Worm (Caenorhabditis elegans) whole organism, mixed stage, embryonic: Measurements from ENCODE around the gene B0393.9.

Source experiments
- M03D4.4 ChIP-seq: sonication (generic microtip); optimal IDR thresholded peaks from 2 replicates; lab custom pipeline; 2017; ENCODE audit warnings: mild to moderate bottlenecking, missing genetic modification characterization, missing compliant biosample characterization
- bed-3 ChIP-seq: fragments of 200-800 bp; sonication (Bioruptor generic); optimal IDR thresholded peaks from 3 replicates; lab custom pipeline; 2018; ENCODE audit warnings: mild to moderate bottlenecking, missing genetic modification characterization, moderate library complexity, missing compliant biosample characterization
- blmp-1 ChIP-seq: fragments of 150-350 bp; optimal IDR thresholded peaks from 2 replicates; lab custom pipeline; 2014; ENCODE audit warnings: missing biosample characterization, missing genetic modification characterization
- ceh-39 ChIP-seq: fragments of 150-350 bp; optimal IDR thresholded peaks from 2 replicates; lab custom pipeline; 2014; ENCODE audit warnings: missing biosample characterization, missing genetic modification characterization
- ceh-43 ChIP-seq: fragments of 200-800 bp; sonication (Bioruptor generic); optimal IDR thresholded peaks from 2 replicates; lab custom pipeline; 2018; ENCODE audit warnings: mild to moderate bottlenecking, missing genetic modification characterization, moderate library complexity, missing compliant biosample characterization
- ceh-83 ChIP-seq: fragments of 200-800 bp; sonication (Bioruptor generic); optimal IDR thresholded peaks from 2 replicates; lab custom pipeline; 2018; ENCODE audit warnings: mild to moderate bottlenecking, missing genetic modification characterization, missing compliant biosample characterization
- ces-1 ChIP-seq: fragments of 150-350 bp; optimal IDR thresholded peaks from 2 replicates; lab custom pipeline; 2014; ENCODE audit warnings: missing biosample characterization, missing genetic modification reagents, missing genetic modification characterization
- cnd-1 ChIP-seq: fragments of 200-800 bp; sonication (Bioruptor generic); optimal IDR thresholded peaks from 2 replicates; lab custom pipeline; 2018; ENCODE audit warnings: mild to moderate bottlenecking, missing genetic modification characterization, missing compliant biosample characterization
- drap-1 ChIP-seq: fragments of 200-800 bp; sonication (Bioruptor generic); optimal IDR thresholded peaks from 3 replicates; lab custom pipeline; 2018; ENCODE audit warnings: mild to moderate bottlenecking, missing genetic modification characterization, missing compliant biosample characterization
- elt-1 ChIP-seq: sonication (generic microtip); optimal IDR thresholded peaks from 2 replicates; lab custom pipeline; 2017; ENCODE audit warnings: missing genetic modification characterization, mild to moderate bottlenecking, missing compliant biosample characterization, antibody characterized with exemption, moderate library complexity, borderline replicate concordance; ENCODE audit not compliant: insufficient read depth
- elt-3 ChIP-seq: fragments of 150-350 bp; optimal IDR thresholded peaks from 2 replicates; lab custom pipeline; 2014; ENCODE audit warnings: missing biosample characterization, missing genetic modification characterization
- flh-1 ChIP-seq: fragments of 200-800 bp; sonication (Bioruptor generic); optimal IDR thresholded peaks from 2 replicates; lab custom pipeline; 2018; ENCODE audit warnings: mild to moderate bottlenecking, missing genetic modification characterization, moderate library complexity, missing compliant biosample characterization
- ham-2 ChIP-seq: fragments of 200-800 bp; sonication (Bioruptor generic); optimal IDR thresholded peaks from 2 replicates; lab custom pipeline; 2018; ENCODE audit warnings: mild to moderate bottlenecking, missing genetic modification characterization, missing compliant biosample characterization
- hlh-1 ChIP-seq: fragments of 150-350 bp; optimal IDR thresholded peaks from 2 replicates; lab custom pipeline; 2014; ENCODE audit warnings: missing biosample characterization, missing genetic modification reagents, missing genetic modification characterization
- lin-13 ChIP-seq: fragments of 150-350 bp; optimal IDR thresholded peaks from 2 replicates; lab custom pipeline; 2014; ENCODE audit warnings: missing biosample characterization, missing genetic modification characterization
- lin-32 ChIP-seq: fragments of 200-800 bp; sonication (Bioruptor generic); optimal IDR thresholded peaks from 2 replicates; lab custom pipeline; 2018; ENCODE audit warnings: mild to moderate bottlenecking, missing genetic modification characterization, missing compliant biosample characterization
- lsy-2 ChIP-seq: fragments of 150-350 bp; optimal IDR thresholded peaks from 2 replicates; lab custom pipeline; 2014; ENCODE audit warnings: missing biosample characterization, missing genetic modification characterization
- mab-5 ChIP-seq: fragments of 150-350 bp; optimal IDR thresholded peaks from 2 replicates; lab custom pipeline; 2014; ENCODE audit warnings: missing biosample characterization, missing genetic modification characterization
- mep-1 ChIP-seq: fragments of 150-350 bp; optimal IDR thresholded peaks from 2 replicates; lab custom pipeline; 2017; ENCODE audit warnings: missing biosample characterization, missing genetic modification reagents, missing genetic modification characterization, inconsistent platforms
- mls-2 ChIP-seq: sonication (generic microtip); optimal IDR thresholded peaks from 2 replicates; lab custom pipeline; 2016; ENCODE audit warnings: mild to moderate bottlenecking, missing genetic modification characterization, moderate library complexity, missing compliant biosample characterization
- nhr-12 ChIP-seq: fragments of 150-350 bp; optimal IDR thresholded peaks from 2 replicates; lab custom pipeline; 2014; ENCODE audit warnings: missing biosample characterization, missing genetic modification characterization
- nhr-2 ChIP-seq: fragments of 150-350 bp; optimal IDR thresholded peaks from 2 replicates; lab custom pipeline; 2014; ENCODE audit warnings: missing biosample characterization, missing genetic modification characterization
- nhr-237 ChIP-seq: fragments of 150-350 bp; optimal IDR thresholded peaks from 2 replicates; lab custom pipeline; 2014; ENCODE audit warnings: missing biosample characterization, missing genetic modification characterization
- nhr-28 ChIP-seq: fragments of 150-350 bp; optimal IDR thresholded peaks from 2 replicates; lab custom pipeline; 2014; ENCODE audit warnings: missing biosample characterization, missing genetic modification characterization
- nhr-76 ChIP-seq: sonication (generic microtip); optimal IDR thresholded peaks from 2 replicates; lab custom pipeline; 2017; ENCODE audit warnings: missing biosample characterization, missing genetic modification characterization
- pha-4 ChIP-seq: fragments of 150-350 bp; optimal IDR thresholded peaks from 2 replicates; lab custom pipeline; 2018; ENCODE audit warnings: missing biosample characterization, missing genetic modification reagents, missing genetic modification characterization
- sem-2 ChIP-seq: fragments of 200-800 bp; sonication (Bioruptor generic); optimal IDR thresholded peaks from 2 replicates; lab custom pipeline; 2018; ENCODE audit warnings: mild to moderate bottlenecking, missing genetic modification characterization, missing compliant biosample characterization
- snpc-4 ChIP-seq: fragments of 150-350 bp; optimal IDR thresholded peaks from 2 replicates; lab custom pipeline; 2014; ENCODE audit warnings: missing biosample characterization, missing genetic modification characterization
- sptf-1 ChIP-seq: sonication (generic microtip); optimal IDR thresholded peaks from 2 replicates; lab custom pipeline; 2017; ENCODE audit warnings: mild to moderate bottlenecking, missing genetic modification characterization, moderate library complexity, missing compliant biosample characterization
- tbx-8 ChIP-seq: fragments of 200-800 bp; sonication (Bioruptor generic); optimal IDR thresholded peaks from 2 replicates; lab custom pipeline; 2018; ENCODE audit warnings: mild to moderate bottlenecking, missing genetic modification characterization, moderate library complexity, missing compliant biosample characterization
- unc-120 ChIP-seq: sonication (generic microtip); optimal IDR thresholded peaks from 2 replicates; lab custom pipeline; 2017; ENCODE audit warnings: missing genetic modification characterization, missing compliant biosample characterization; ENCODE audit not compliant: poor library complexity, severe bottlenecking
- unc-39 ChIP-seq: fragments of 150-350 bp; optimal IDR thresholded peaks from 2 replicates; lab custom pipeline; 2014; ENCODE audit warnings: missing biosample characterization, missing genetic modification characterization
- unc-62 ChIP-seq: fragments of 150-350 bp; optimal IDR thresholded peaks from 2 replicates; lab custom pipeline; 2014; ENCODE audit warnings: missing biosample characterization, missing genetic modification reagents, missing genetic modification characterization
- zip-8 ChIP-seq: fragments of 150-350 bp; optimal IDR thresholded peaks from 2 replicates; lab custom pipeline; 2014; ENCODE audit warnings: missing biosample characterization, missing genetic modification characterization
- ztf-11 ChIP-seq: fragments of 150-350 bp; optimal IDR thresholded peaks from 2 replicates; lab custom pipeline; 2014; ENCODE audit warnings: missing biosample characterization, missing genetic modification characterization

Gene B0393.9

DNA sequence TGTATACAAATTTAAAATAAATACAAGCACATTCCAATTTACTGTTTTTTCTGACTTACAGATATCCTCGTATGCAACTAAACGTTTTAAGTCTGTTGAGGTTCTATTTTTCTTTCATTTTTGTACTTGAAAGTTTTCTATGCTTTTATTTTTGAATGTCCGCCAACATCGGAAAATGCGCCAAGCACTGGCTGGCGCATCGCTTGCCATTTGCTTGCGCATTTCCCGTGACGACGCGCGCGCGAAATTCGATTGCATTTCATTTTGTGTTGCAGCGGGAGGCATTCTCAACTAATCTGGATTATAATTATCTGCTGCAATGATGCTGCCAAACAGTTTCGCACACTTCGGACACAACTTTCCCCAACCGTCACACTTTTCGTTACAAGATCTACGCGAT is 23.0 kb downstream of the B0393.9 start, which contains the start of gene fbxl-2:
TSS of gene fbxl-2 (plus strand) at position 278 of the 400 bp plus-strand sequence.
- TF ChIP-seq blmp-1 (tag; lab: Kevin White, UChicago) (no peak), unc-62 (GFP tag; lab: Kevin White, UChicago) (no peak), mab-5 (tag; lab: Kevin White, UChicago) (peak; percentile 50), mls-2 (tag; lab: Kevin White, UChicago) (peak; percentile 77), snpc-4 (tag; lab: Kevin White, UChicago) (no peak), cnd-1 (tag; lab: Kevin White, UChicago) (peak; percentile 84), elt-3 (tag; lab: Kevin White, UChicago) (peak; percentile 71), sem-2 (GFP tag; lab: Kevin White, UChicago) (peak; percentile 46), nhr-12 (tag; lab: Kevin White, UChicago) (peak; percentile 63), nhr-28 (tag; lab: Kevin White, UChicago) (no peak), lin-13 (tag; lab: Kevin White, UChicago) (peak; percentile 98), pha-4 (peak; percentile 94), ceh-43 (GFP tag; lab: Kevin White, UChicago) (peak; percentile 68), lin-32 (GFP tag; lab: Kevin White, UChicago) (peak; percentile 72), ceh-83 (GFP tag; lab: Kevin White, UChicago) (peak; percentile 73), tbx-8 (GFP tag; lab: Kevin White, UChicago) (peak; percentile 47), ham-2 (GFP tag; lab: Kevin White, UChicago) (peak; percentile 58), zip-8 (tag; lab: Kevin White, UChicago) (no peak), elt-1 (tag; lab: Kevin White, UChicago) (no peak), nhr-76 (no peak), M03D4.4 (tag; lab: Kevin White, UChicago) (peak; percentile 83), flh-1 (GFP tag; lab: Kevin White, UChicago) (peak; percentile 10), ceh-39 (tag; lab: Kevin White, UChicago) (peak; percentile 78), sptf-1 (tag; lab: Kevin White, UChicago) (peak; percentile 89), ces-1 (GFP tag; lab: Kevin White, UChicago) (no peak), lsy-2 (tag; lab: Kevin White, UChicago) (peak; percentile 92), drap-1 (GFP tag; lab: Kevin White, UChicago) (peak; percentile 80), nhr-237 (tag; lab: Kevin White, UChicago) (peak; percentile 94), ztf-11 (tag; lab: Kevin White, UChicago) (peak; percentile 73), unc-120 (tag; lab: Kevin White, UChicago) (peak; percentile 51), bed-3 (GFP tag; lab: Kevin White, UChicago) (peak; percentile 41), unc-39 (no peak), mep-1 (tag; lab: Kevin White, UChicago) (peak; percentile 95), nhr-2 (tag; lab: Kevin White, UChicago) (peak; percentile 33), hlh-1 (tag; lab: Kevin White, UChicago) (peak; percentile 34)

DNA sequence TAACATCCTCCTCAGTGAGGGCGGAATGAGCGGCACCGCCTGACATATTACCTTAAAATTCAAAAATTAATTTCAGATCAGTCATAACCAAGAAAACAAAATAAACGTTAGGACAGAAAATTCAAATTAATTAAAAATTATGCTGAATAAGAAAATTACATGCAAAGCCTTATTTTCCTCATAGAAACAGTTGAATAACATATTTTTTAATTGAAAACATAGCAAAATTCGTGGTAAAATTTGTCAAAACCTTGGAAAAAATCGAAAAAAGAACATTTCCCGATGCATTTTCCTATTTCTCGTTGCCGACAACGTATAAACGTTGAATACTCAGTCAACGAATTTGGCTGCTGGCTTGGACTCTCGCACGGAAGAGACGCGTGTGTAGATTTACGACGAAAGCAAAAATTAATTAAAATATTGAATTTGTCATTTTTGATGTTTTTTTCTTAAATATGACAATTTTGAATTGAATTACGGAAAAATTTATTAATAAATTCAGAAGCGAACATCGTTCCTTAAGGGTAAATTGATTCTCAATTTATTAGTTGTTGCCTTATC is 25.9 kb downstream of the B0393.9 start, which contains the start of the genes rps-0 and rbg-3:
TSS of gene rps-0 (minus strand) at position 51 of the 561 bp plus-strand sequence.
TSS of gene rbg-3 (plus strand) at position 424 of the 561 bp plus-strand sequence.
- TF ChIP-seq ceh-83 (GFP tag; lab: Kevin White, UChicago) (no peak), blmp-1 (tag; lab: Kevin White, UChicago) (no peak), tbx-8 (GFP tag; lab: Kevin White, UChicago) (no peak), nhr-2 (tag; lab: Kevin White, UChicago) (no peak), nhr-28 (tag; lab: Kevin White, UChicago) (no peak), zip-8 (tag; lab: Kevin White, UChicago) (no peak), nhr-76 (no peak), lin-13 (tag; lab: Kevin White, UChicago) (peak; percentile 79), lsy-2 (tag; lab: Kevin White, UChicago) (peak; percentile 90), unc-62 (GFP tag; lab: Kevin White, UChicago) (no peak), nhr-12 (tag; lab: Kevin White, UChicago) (no peak), ztf-11 (tag; lab: Kevin White, UChicago) (no peak), drap-1 (GFP tag; lab: Kevin White, UChicago) (peak; percentile 43), mep-1 (tag; lab: Kevin White, UChicago) (peak; percentile 98), elt-3 (tag; lab: Kevin White, UChicago) (peak; percentile 17), M03D4.4 (tag; lab: Kevin White, UChicago) (no peak), lin-32 (GFP tag; lab: Kevin White, UChicago) (no peak), sptf-1 (tag; lab: Kevin White, UChicago) (no peak), unc-120 (tag; lab: Kevin White, UChicago) (peak; percentile 65), ces-1 (GFP tag; lab: Kevin White, UChicago) (peak; percentile 96), mab-5 (tag; lab: Kevin White, UChicago) (peak; percentile 56), snpc-4 (tag; lab: Kevin White, UChicago) (no peak), elt-1 (tag; lab: Kevin White, UChicago) (no peak), ceh-43 (GFP tag; lab: Kevin White, UChicago) (no peak), flh-1 (GFP tag; lab: Kevin White, UChicago) (no peak), cnd-1 (tag; lab: Kevin White, UChicago) (no peak), ceh-39 (tag; lab: Kevin White, UChicago) (peak; percentile 86), hlh-1 (tag; lab: Kevin White, UChicago) (peak; percentile 61), unc-39 (no peak), pha-4 (peak; percentile 81), ham-2 (GFP tag; lab: Kevin White, UChicago) (no peak), bed-3 (GFP tag; lab: Kevin White, UChicago) (no peak), mls-2 (tag; lab: Kevin White, UChicago) (no peak), nhr-237 (tag; lab: Kevin White, UChicago) (peak; percentile 91), sem-2 (GFP tag; lab: Kevin White, UChicago) (no peak)
- TF ChIP-seq, all 35 proteins: peak for 12
